Worm (Caenorhabditis elegans) whole organism, midembryonic: Measurements from ENCODE around the gene thoc-2.

Experiments
- cog-1 ChIP-seq: sonication (generic microtip); optimal IDR thresholded peaks from 2 replicates; lab custom pipeline; 2016; ENCODE audit warnings: missing genetic modification characterization, missing compliant biosample characterization
- flt-1 ChIP-seq: fragments of 200-800 bp; sonication (Bioruptor generic); IDR thresholded peaks from 2 replicates; pipeline ENCODE4 v1.3.6; 2022; ENCODE audit warnings: missing genetic modification characterization, missing compliant biosample characterization
- tab-1 ChIP-seq: fragments of 200-800 bp; sonication (Bioruptor generic); IDR thresholded peaks from 2 replicates; pipeline ENCODE4 v1.3.6; 2022; ENCODE audit warnings: missing genetic modification characterization, missing compliant biosample characterization
- ztf-23 ChIP-seq: fragments of 200-800 bp; sonication (Bioruptor generic); IDR thresholded peaks from 2 replicates; pipeline ENCODE4 v1.3.6; 2022; ENCODE audit warnings: missing genetic modification reagents, missing genetic modification characterization, missing compliant biosample characterization
- ztf-29 ChIP-seq: fragments of 200-800 bp; sonication (Bioruptor generic); IDR thresholded peaks from 2 replicates; pipeline ENCODE4 v1.3.6; 2022; ENCODE audit warnings: missing genetic modification reagents, missing genetic modification characterization, missing compliant biosample characterization

DNA sequence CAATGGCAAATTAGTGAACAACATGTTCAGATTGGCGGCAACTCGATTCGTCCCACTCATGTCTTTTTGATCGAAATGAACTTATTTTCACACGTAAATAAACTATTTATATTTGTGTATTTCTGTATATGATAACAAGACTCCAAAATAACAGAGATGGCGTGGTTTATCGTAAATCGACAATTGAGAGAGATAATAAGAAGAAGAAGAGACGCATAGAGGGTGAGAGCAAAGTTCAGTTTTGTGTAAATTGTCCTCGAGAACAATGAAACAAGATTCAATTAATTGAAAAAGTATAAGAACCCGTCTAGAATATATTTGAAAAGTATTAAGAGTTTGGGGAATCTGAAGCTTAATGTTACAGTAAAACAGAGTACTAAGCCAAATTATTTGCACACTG is 43.6 kb downstream of the thoc-2 start:
- TF ChIP-seq ztf-23 (GFP tag; lab: Robert Waterston, UW) = no peak
- no peak for TF ChIP-seq cog-1 (tag; lab: Kevin White, UChicago)
- TF ChIP-seq flt-1 (GFP tag; lab: Robert Waterston, UW) = no peak
- no peak for TF ChIP-seq ztf-29 (GFP tag; lab: Robert Waterston, UW)
- no peak for TF ChIP-seq tab-1
